Fruit fly (Drosophila melanogaster) whole organism, larva: Measurements from ENCODE around the gene CG32811.
A peak's percentile ranks its signal among the peaks of the same experiment; 100 is the strongest.

Source experiments
- noc ChIP-seq: fragments of 200-800 bp; sonication (Bioruptor generic); optimal IDR thresholded peaks from 3 replicates; lab custom pipeline; 2019; ENCODE audit warnings: missing biosample characterization, mild to moderate bottlenecking, missing genetic modification characterization, moderate library complexity

Gene CG32811

DNA sequence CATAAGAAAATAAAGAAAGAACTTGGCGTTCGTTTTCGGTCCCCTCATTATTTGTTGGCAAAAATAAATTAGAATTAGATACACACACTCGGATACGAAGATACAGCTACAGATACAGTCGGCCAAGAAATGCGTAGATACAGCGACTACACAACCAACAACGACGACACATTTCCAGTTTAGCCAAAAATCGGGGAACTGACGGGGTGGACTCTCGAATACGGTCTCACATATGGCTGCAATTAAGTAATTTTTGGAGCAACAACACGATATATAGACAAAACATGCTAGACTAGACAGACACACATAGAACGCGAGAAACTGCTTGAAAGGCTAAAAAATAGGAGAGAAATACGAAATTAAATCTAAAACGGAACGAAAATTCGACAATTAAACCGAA lies 28.0 kb downstream of the CG32811 start:
- no peak for TF ChIP-seq noc (tag; lab: Kevin White, UChicago)

DNA sequence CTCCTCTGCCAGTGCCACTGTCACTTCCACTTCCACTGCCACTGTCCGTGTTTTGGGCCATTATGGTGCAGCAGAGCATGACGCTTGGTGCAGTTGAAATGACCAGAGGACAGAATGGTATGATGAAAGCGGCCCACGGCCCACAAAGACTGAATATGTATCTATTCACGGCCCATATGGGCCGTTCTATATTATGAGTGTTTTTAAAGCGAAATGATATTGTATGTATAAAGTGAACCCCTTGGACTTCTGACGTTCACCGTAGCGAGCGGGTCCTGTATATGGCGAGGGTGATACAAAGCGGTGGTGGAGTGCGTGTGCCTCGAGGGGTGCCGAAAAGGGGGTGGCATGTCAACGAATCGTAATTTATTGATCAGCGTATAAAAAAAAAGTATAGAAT lies 28.5 kb downstream of the CG32811 start:
- TF ChIP-seq noc (tag; lab: Kevin White, UChicago) = no peak

DNA sequence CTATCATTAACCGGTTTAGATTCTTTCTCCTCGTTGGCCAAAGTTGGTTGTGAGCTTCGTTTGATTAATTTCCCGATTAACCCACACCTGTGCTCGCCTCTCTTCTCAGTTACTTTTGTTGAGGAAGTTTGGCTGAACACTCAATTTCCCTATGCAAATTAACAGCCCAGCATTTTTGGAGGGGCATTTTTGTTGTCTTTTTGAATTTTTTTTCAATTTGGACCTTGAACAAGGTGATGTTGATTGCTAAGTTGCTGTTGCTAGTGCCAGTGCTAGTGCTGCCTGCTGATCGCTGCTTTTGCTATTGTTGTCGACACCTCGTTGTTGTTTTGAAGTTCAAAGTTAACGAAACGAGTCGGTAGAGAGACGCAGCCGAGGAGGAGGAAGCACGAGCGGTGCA lies 30.6 kb downstream of the CG32811 start:
- TF ChIP-seq noc (tag; lab: Kevin White, UChicago) = no peak

DNA sequence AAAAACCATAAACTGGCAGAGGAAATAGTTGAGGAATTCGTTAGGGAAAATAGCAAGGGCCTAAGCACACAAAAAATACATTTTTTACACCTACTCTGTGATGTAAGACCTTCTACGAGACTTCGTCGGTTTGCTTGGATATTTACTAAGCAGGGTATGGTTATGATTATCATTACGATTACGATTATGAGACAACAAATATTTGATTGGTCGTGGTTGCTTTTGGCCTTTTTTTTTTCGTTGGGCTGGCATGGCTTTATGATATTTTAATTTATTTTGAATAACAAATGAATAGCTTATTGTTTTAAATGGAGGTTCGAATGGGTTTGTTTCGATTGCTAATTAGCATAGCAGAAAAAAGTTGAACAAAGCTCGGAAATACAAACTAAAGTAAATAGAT lies 33.6 kb downstream of the CG32811 start:
- TF ChIP-seq noc (tag; lab: Kevin White, UChicago) = no peak

DNA sequence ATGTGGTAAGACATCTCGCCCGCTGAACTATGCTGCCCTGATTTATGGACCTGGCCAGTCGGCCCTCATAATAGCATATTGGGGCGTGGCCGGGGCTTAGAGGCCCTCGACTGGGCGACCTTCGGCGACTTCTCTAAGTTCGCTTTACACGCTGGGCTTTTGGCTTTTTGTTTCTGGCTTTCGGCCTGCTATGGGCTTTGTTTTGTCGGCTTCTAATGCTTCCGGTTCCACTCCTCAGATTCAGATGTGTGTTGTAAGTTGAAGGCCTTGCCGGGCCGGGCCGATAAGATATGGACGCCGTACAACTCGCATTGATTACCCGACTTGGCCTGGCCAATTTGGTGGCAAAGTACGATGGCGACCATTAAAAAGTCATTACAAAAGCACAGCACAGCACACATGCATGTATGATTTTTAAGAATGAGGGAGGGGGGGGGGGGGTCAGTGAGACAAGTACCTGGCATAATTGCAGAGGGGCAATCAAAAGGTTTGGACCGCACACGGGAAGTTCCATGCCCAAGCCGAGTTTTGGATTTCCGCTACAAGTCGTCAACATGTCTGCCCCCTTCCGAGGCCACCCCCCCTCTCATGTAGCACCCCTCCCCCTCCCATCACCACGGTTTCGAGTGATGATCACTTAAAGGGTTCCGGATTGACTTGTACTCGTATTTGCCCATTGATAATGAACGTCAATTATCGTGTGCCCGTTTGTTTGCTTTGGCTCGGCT lies 35.5 kb downstream of the CG32811 start:
- TF ChIP-seq noc (tag; lab: Kevin White, UChicago) = no peak

DNA sequence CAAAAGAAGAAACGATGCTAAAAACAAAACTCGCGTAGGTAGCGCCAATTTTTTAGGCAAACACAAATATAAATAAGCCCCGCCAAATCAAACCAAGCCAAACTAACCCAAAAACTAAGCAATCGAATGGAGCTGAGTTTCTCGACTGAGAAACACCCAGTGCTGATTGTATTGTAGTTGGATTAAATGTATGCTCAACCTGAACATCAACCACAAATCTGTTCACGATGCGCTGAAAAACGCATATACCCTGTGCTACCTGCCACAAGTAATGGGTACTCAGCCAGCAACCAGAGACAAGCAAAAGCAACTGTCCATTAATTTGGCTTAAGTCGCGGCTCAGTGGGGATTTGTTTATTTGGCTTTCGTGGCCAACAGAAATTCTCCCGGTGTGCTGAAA lies 37.9 kb downstream of the CG32811 start:
- TF ChIP-seq noc (tag; lab: Kevin White, UChicago) = peak; percentile 16

DNA sequence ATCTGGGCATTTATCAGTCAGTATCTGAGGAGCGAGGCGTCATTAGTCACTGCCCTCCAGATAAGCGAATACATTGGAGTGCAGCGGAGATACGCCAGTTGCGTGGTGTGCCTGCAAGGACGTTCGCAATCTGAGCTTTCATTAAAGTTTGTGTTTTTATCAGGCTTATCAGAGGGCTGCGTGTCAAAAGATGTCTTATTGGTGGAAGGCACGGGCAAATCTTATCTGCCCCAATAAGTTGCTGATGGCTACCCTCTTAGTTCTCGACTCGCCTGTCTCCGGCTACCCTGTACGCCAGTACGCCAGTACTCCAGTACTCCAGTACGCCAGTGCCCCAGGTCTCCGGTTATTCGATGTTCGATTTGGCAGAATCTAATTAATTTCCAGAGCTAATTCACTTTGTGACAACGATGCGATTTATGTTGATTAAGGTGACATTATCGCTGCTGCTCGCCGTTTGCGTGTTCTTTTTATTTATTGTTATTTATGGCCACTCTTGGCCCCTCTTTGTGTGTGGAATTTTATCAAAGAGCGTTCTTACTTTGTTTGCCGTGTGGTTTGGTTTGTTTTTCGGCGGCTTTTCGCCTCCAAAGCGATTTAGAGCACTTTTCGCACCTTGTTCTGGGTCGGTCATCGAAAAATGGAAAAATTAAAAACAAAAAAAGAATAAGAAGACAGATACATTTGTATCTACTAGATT lies 41.3 kb downstream of the CG32811 start:
- TF ChIP-seq noc (tag; lab: Kevin White, UChicago) = peak; percentile 82

DNA sequence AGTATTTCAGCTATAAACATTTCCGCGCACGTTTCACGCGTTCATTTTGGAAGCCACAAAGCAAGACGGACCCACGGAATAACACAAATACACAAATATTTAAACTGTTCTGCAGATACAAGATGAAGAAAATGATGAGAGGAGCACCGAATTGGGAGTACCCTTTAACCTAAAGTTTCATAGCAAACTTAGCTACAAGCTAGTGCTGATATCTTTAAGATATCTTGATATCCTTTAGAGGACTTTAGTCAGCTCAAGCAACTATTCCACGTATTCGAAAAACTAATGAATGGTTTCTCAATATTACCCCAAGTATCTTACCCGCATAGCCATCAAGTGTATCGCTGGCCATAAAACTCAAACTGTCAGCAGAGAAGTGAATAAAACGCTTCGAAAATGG lies 42.1 kb downstream of the CG32811 start:
- TF ChIP-seq noc (tag; lab: Kevin White, UChicago) = no peak

DNA sequence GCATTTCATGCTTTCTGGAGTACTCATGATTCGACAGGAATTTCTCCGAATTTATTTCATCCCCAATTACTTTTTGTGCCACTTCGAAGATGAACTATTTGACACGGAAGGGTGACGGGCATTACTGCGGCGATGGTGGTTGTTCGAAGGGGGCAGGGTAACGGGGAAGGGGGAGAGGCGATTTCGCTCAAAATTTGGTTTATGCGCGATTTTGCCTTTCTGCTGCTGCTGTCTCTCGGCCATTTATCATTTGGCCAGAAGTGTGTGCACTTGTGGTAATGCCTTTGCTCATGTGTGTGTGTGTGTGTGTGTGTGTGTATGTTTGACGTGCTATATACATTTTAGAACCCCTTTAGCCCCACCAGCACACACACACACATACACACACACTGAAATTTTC lies 45.2 kb downstream of the CG32811 start:
- no peak for TF ChIP-seq noc (tag; lab: Kevin White, UChicago)

DNA sequence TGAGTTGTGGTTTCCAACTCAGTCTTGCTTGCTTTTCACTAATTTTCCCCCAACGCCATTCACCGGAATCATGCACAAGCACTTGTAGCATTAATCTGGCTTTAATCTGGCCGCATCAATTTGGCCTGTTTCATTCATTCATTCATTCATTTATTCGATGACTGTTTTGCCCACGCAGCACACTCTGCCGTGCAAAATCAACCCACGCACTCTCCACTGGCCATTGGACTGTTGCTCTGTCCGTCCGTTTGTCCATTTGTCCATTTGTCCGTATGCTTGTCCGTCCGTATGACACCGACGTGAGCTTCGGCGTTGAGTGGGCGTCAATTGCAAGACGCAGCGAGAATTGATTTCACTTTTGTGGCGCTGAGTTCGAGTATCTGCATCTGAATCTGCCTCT lies 48.1 kb downstream of the CG32811 start:
- no peak for TF ChIP-seq noc (tag; lab: Kevin White, UChicago)

DNA sequence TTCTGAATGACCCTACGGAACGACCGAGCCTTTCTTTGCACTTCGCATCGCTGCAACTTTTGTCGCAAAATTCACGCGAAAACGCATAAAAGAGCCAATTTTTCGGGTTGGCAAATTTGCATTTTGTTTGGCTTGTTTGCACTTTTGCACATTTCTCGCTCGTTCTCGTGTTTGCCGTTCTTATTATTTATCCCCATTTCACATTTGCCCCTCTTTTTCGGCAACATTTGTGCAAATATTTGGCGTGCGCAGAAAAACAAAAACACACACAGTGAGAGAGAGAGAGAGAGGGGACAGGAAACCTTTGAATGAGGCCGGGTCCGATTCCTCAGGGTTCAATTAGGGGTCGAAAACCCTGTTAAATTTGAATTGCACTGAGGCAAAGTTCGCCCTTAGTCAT lies 48.6 kb downstream of the CG32811 start:
- TF ChIP-seq noc (tag; lab: Kevin White, UChicago) = no peak

DNA sequence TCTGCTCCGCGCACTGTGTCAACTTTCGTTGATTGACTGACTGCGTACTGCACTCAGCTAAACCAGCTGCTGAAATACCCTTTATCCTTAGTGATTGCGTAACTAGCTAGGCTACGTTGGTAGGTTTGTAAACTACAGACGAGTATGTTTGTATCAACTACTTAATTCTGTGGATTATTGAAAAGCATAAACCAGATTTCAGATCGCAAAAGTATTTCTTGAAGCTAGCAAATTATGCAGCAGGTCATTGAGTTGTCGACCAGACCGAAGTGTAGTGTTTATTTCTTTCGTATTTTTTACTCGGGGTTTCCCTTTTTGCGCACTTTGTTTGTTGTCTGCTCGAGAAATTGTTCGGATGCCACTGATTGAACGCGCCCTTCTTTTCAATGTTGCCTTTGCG lies 49.5 kb downstream of the CG32811 start:
- no peak for TF ChIP-seq noc (tag; lab: Kevin White, UChicago)
